2 fruit fly cellular contexts compared by ENCODE assay signal in the genomic region with DNA sequence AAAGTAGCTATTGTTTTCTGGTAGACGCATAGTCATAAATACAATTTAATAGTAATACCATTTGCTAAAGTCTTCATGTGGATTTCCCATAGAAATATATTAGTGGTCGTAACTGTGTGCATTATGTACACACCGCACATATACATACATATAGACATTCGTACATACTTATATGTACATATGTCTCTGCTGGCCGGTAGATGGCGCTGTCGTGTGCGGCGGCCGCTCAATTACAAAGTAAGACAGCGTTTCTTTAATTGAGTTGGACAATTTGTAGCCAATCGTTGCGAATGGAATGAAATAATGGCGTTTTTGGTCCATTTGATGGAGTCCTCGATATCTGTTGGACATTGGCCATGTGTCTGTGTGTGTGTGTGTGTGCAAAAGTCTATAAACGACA.
TF ChIP-seq lines count a peak whose summit lies in the region.

No protein-coding gene starts in this region.

- peak; percentile 48 to 62 for TF ChIP-seq CTCF in S2 (optimal IDR thresholded peaks at IDR 0.05; lab: Kevin White, UChicago)
- TF ChIP-seq CTCF in whole organism, embryonic (GFP tag; optimal IDR thresholded peaks at IDR 0.05; lab: Kevin White, UChicago) = peak; percentile 69

TF ChIP-seq in whole organism, embryonic, 481 proteins besides CTCF, POLR2A, EP300 and RAD21:
- TF ChIP-seq unc-4 (GFP tag; IDR thresholded peaks at IDR 0.05; lab: Robert Waterston, UW; ENCODE audit: partially characterized antibody) = no peak
- no peak for TF ChIP-seq CG13775 (GFP tag; optimal IDR thresholded peaks at IDR 0.05; lab: Kevin White, UChicago)
- TF ChIP-seq Optix (GFP tag; IDR thresholded peaks at IDR 0.05; lab: Robert Waterston, UW) = no peak
- no peak for TF ChIP-seq org-1 (GFP tag; optimal IDR thresholded peaks at IDR 0.05; lab: Kevin White, UChicago)
- TF ChIP-seq Hr3 (GFP tag; optimal IDR thresholded peaks at IDR 0.05; lab: Kevin White, UChicago) = no peak
- no peak for TF ChIP-seq ham (GFP tag; IDR thresholded peaks at IDR 0.05; lab: Robert Waterston, UW)
- no peak for TF ChIP-seq CG8388 (GFP tag; optimal IDR thresholded peaks at IDR 0.05; lab: Kevin White, UChicago)
- TF ChIP-seq Ets65A (GFP tag; lab: Kevin White, UChicago) = no peak
- no peak for TF ChIP-seq CG2120 (GFP tag; optimal IDR thresholded peaks at IDR 0.05; lab: Kevin White, UChicago)
- no peak for TF ChIP-seq CG3726 (GFP tag; IDR thresholded peaks at IDR 0.05; lab: Robert Waterston, UW)
- TF ChIP-seq CG14441 (GFP tag; IDR thresholded peaks at IDR 0.05; lab: Robert Waterston, UW) = no peak
- TF ChIP-seq CG12104 (GFP tag; optimal IDR thresholded peaks at IDR 0.05; lab: Kevin White, UChicago) = no peak
- TF ChIP-seq GATAe (GFP tag; conservative IDR thresholded peaks at IDR 0.05; lab: Robert Waterston, UW) = no peak
- TF ChIP-seq CG4730 (GFP tag; IDR thresholded peaks at IDR 0.05; lab: Robert Waterston, UW) = no peak
- no peak for TF ChIP-seq chinmo (GFP tag; IDR thresholded peaks at IDR 0.05; lab: Robert Waterston, UW; ENCODE audit: partially characterized antibody)
- TF ChIP-seq CG17829 (tag; optimal IDR thresholded peaks at IDR 0.05; lab: Kevin White, UChicago) = no peak
- no peak for TF ChIP-seq CG3407 (GFP tag; optimal IDR thresholded peaks at IDR 0.05; lab: Kevin White, UChicago)
- no peak for TF ChIP-seq Dfd (GFP tag; optimal IDR thresholded peaks at IDR 0.05; lab: Kevin White, UChicago)
TF ChIP-seq in whole organism, embryonic: peak in this region for 0.
